Fruit fly (Drosophila melanogaster) whole organism, adult: ENCODE data around the gene Pgls.

Experiments
- CG11617 ChIP-seq: fragments of 200-800 bp; sonication (Bioruptor generic); optimal IDR thresholded peaks from 2 replicates; lab custom pipeline; 2017; ENCODE audit warnings: mild to moderate bottlenecking, missing biosample characterization, missing genetic modification reagents, missing genetic modification characterization
- CG12768 ChIP-seq: fragments of 200-800 bp; sonication (Bioruptor generic); optimal IDR thresholded peaks from 2 replicates; lab custom pipeline; 2017; ENCODE audit warnings: missing biosample characterization, missing genetic modification characterization, mild to moderate bottlenecking, moderate library complexity, missing genetic modification reagents
- CG14711 ChIP-seq: fragments of 200-800 bp; sonication (Bioruptor generic); optimal IDR thresholded peaks from 2 replicates; lab custom pipeline; 2018; ENCODE audit warnings: missing biosample characterization, mild to moderate bottlenecking, missing genetic modification characterization, moderate library complexity
- CG1620 ChIP-seq: fragments of 200-800 bp; sonication (Bioruptor generic); optimal IDR thresholded peaks from 2 replicates; lab custom pipeline; 2016; ENCODE audit warnings: missing biosample characterization, missing genetic modification characterization
- CG33017 ChIP-seq: fragments of 200-800 bp; sonication (Bioruptor generic); optimal IDR thresholded peaks from 2 replicates; lab custom pipeline; 2018; ENCODE audit warnings: missing biosample characterization, mild to moderate bottlenecking, missing genetic modification characterization, moderate library complexity
- CG5204 ChIP-seq: fragments of 200-800 bp; sonication (Bioruptor generic); optimal IDR thresholded peaks from 2 replicates; lab custom pipeline; 2016; ENCODE audit warnings: missing biosample characterization, missing genetic modification characterization
- CG7045 ChIP-seq: fragments of 200-800 bp; sonication (Bioruptor generic); optimal IDR thresholded peaks from 2 replicates; lab custom pipeline; 2017; ENCODE audit warnings: missing biosample characterization, mild to moderate bottlenecking, missing genetic modification characterization
- CG7101 ChIP-seq: fragments of 200-800 bp; sonication (Bioruptor generic); optimal IDR thresholded peaks from 2 replicates; lab custom pipeline; 2018; ENCODE audit warnings: missing biosample characterization, mild to moderate bottlenecking, missing genetic modification characterization, moderate library complexity
- Clk ChIP-seq: fragments of 200-800 bp; sonication (Bioruptor generic); optimal IDR thresholded peaks from 2 replicates; lab custom pipeline; 2017; ENCODE audit warnings: missing biosample characterization, missing genetic modification characterization
- Crg-1 ChIP-seq: fragments of 200-800 bp; sonication (Bioruptor generic); optimal IDR thresholded peaks from 2 replicates; lab custom pipeline; 2016; ENCODE audit warnings: missing biosample characterization, missing genetic modification characterization
- Hr96 ChIP-seq: fragments of 200-800 bp; sonication (Bioruptor generic); optimal IDR thresholded peaks from 2 replicates; lab custom pipeline; 2016; ENCODE audit warnings: missing biosample characterization, missing genetic modification characterization
- Mnt ChIP-seq: fragments of 200-800 bp; sonication (Bioruptor generic); optimal IDR thresholded peaks from 2 replicates; lab custom pipeline; 2016; ENCODE audit warnings: missing biosample characterization, mild to moderate bottlenecking, missing genetic modification characterization
- bab1 ChIP-seq: fragments of 200-800 bp; sonication (Bioruptor generic); optimal IDR thresholded peaks from 3 replicates; lab custom pipeline; 2019; ENCODE audit warnings: missing biosample characterization, mild to moderate bottlenecking, missing genetic modification characterization, moderate library complexity
- cic ChIP-seq: fragments of 200-800 bp; sonication (Bioruptor generic); optimal IDR thresholded peaks from 2 replicates; lab custom pipeline; 2017; ENCODE audit warnings: missing biosample characterization, mild to moderate bottlenecking, missing genetic modification characterization, moderate library complexity
- cnc ChIP-seq, 2 experiments: fragments of >200 bp; optimal IDR thresholded peaks; 2 replicates each; lab custom pipeline; 2017
- kay ChIP-seq: fragments of 200-800 bp; sonication (Bioruptor generic); peaks from one replicate; lab custom pipeline; 2016; ENCODE audit warnings: missing biosample characterization, missing genetic modification characterization, borderline replicate concordance
- ovo ChIP-seq: fragments of 200-800 bp; sonication (Bioruptor generic); optimal IDR thresholded peaks from 2 replicates; lab custom pipeline; 2016; ENCODE audit warnings: missing biosample characterization, missing genetic modification characterization
- pad ChIP-seq: fragments of 200-800 bp; sonication (Bioruptor generic); optimal IDR thresholded peaks from 3 replicates; lab custom pipeline; 2017; ENCODE audit warnings: missing biosample characterization, missing genetic modification characterization, mild to moderate bottlenecking, moderate library complexity, missing genetic modification reagents
- tj ChIP-seq: fragments of 200-800 bp; sonication (Bioruptor generic); optimal IDR thresholded peaks from 3 replicates; lab custom pipeline; 2017; ENCODE audit warnings: missing biosample characterization, mild to moderate bottlenecking, missing genetic modification characterization, moderate library complexity
- toe ChIP-seq: fragments of 200-800 bp; sonication (Bioruptor generic); optimal IDR thresholded peaks from 2 replicates; lab custom pipeline; 2016; ENCODE audit warnings: missing biosample characterization, missing genetic modification characterization

Gene Pgls

DNA sequence GAGAGGGAATG lies at the start of gene Pgls:
Gene Pgls (plus strand): TSS at position 3 of the 11 bp plus-strand sequence.
- TF ChIP-seq toe (GFP tag; lab: Kevin White, UChicago) (no peak), CG7101 (tag; lab: Kevin White, UChicago) (no peak), Clk (GFP tag; lab: Kevin White, UChicago) (no peak), CG14711 (tag; lab: Kevin White, UChicago) (no peak)

- TF ChIP-seq CG5204 (GFP tag; lab: Kevin White, UChicago) = no peak
- TF ChIP-seq tj (GFP tag; lab: Kevin White, UChicago) = no peak
- no peak for TF ChIP-seq toe (GFP tag; lab: Kevin White, UChicago)
- no peak for TF ChIP-seq ovo (GFP tag; lab: Kevin White, UChicago)
- TF ChIP-seq Hr96 (GFP tag; lab: Kevin White, UChicago) = no peak
- TF ChIP-seq pad (GFP tag; lab: Kevin White, UChicago) = no peak
- no peak for TF ChIP-seq bab1 (GFP tag; lab: Kevin White, UChicago)
- TF ChIP-seq CG33017 (tag; lab: Kevin White, UChicago) = no peak
- TF ChIP-seq Clk (GFP tag; lab: Kevin White, UChicago) = no peak
- TF ChIP-seq CG7101 (tag; lab: Kevin White, UChicago) = no peak
- TF ChIP-seq Mnt = no peak
- TF ChIP-seq Crg-1 (GFP tag; lab: Kevin White, UChicago) = no peak
- no peak for TF ChIP-seq CG1620
- no peak for TF ChIP-seq CG11617 (GFP tag; lab: Kevin White, UChicago)
- TF ChIP-seq CG12768 = no peak
Observed at dm6 chrX:10801033-10801432, 46.2 kb upstream of the Pgls start.

DNA sequence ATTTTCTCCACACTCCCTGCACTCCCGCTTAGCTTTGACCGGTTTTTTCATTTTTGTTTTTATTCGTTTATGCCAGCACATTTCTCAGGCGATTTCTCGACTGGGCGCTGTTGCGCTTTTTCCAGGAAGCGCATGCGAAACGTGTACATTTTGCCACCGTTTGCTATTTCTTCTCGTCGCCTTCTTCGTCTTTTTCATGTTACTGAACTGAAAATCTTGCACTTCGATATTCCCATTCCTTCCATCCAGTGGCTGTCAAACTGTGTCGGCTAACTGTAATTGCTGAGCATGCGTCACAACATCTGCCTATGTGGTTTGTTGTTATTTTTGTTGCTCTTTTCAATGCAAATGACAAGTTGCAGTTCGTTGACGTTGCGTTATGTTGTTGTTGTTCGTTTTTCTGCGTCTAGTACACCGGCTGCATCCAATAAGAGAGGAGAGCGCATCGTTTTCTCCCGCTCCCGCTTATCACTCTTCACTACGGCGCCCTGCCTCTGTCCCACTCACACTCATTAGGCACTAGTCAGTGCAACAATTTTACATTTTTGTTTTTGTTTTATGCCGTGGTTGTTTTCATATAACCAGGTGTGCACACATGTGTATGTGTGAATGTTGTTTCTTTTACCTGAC lies 45.3 kb upstream of the Pgls start:
- no peak for TF ChIP-seq CG12768
- TF ChIP-seq kay (GFP tag; lab: Kevin White, UChicago) = peak; percentile 6
- peak; percentile 19 for TF ChIP-seq Mnt
- no peak for TF ChIP-seq pad (GFP tag; lab: Kevin White, UChicago)
- peak; percentile 7 for TF ChIP-seq cic
- TF ChIP-seq bab1 (GFP tag; lab: Kevin White, UChicago) = no peak
- TF ChIP-seq tj (GFP tag; lab: Kevin White, UChicago) = peak; percentile 99
- peak; percentile 78 for TF ChIP-seq ovo (GFP tag; lab: Kevin White, UChicago)

dm6 chrX:10802457-10803378 lies 44.5 kb upstream of the Pgls start:
- TF ChIP-seq ovo (GFP tag; lab: Kevin White, UChicago) (no peak), tj (GFP tag; lab: Kevin White, UChicago) (no peak), CG5204 (GFP tag; lab: Kevin White, UChicago) (no peak), Hr96 (GFP tag; lab: Kevin White, UChicago) (no peak), CG1620 (no peak), cnc (optimal IDR thresholded peaks at IDR 0.05; lab: Kevin White, UChicago) (no peak), CG7045 (GFP tag; lab: Kevin White, UChicago) (peak; percentile 22), CG11617 (GFP tag; lab: Kevin White, UChicago) (peak; percentile 26), CG12768 (peak; percentile 5), kay (GFP tag; lab: Kevin White, UChicago) (peak; percentile 89), bab1 (GFP tag; lab: Kevin White, UChicago) (peak; percentile 18), cic (no peak), Mnt (no peak), Clk (GFP tag; lab: Kevin White, UChicago) (no peak), toe (GFP tag; lab: Kevin White, UChicago) (no peak), pad (GFP tag; lab: Kevin White, UChicago) (no peak), Crg-1 (GFP tag; lab: Kevin White, UChicago) (no peak), CG33017 (tag; lab: Kevin White, UChicago) (peak; percentile 67), CG7101 (tag; lab: Kevin White, UChicago) (peak; percentile 77), CG14711 (tag; lab: Kevin White, UChicago) (peak; percentile 75)

DNA sequence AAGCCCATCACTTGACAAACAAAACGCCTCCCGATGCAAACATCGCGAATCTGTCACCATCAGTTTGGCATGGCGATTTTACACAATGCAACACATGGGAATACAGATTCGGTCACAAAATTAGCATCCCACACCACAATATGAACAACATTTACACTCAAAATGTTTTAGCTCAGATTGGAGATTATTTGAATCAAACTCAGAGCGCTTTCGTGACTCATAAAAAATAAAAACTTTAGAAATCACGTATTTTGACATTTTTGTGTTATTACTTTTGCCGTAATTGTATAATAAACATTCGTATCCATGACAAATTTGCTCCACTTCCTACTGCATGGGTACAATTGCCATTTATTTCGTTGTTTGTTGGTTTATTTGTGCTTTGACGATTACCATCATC lies 43.2 kb upstream of the Pgls start:
- TF ChIP-seq CG14711 (tag; lab: Kevin White, UChicago) = no peak
- TF ChIP-seq Crg-1 (GFP tag; lab: Kevin White, UChicago) = no peak
- TF ChIP-seq cnc (optimal IDR thresholded peaks at IDR 0.05; lab: Kevin White, UChicago) = no peak
- TF ChIP-seq CG7101 (tag; lab: Kevin White, UChicago) = no peak
- TF ChIP-seq CG7045 (GFP tag; lab: Kevin White, UChicago) = no peak
- TF ChIP-seq Mnt = no peak
- TF ChIP-seq bab1 (GFP tag; lab: Kevin White, UChicago) = no peak
- TF ChIP-seq tj (GFP tag; lab: Kevin White, UChicago) = no peak
- no peak for TF ChIP-seq Clk (GFP tag; lab: Kevin White, UChicago)
- no peak for TF ChIP-seq kay (GFP tag; lab: Kevin White, UChicago)
- no peak for TF ChIP-seq pad (GFP tag; lab: Kevin White, UChicago)
- no peak for TF ChIP-seq CG11617 (GFP tag; lab: Kevin White, UChicago)

- TF ChIP-seq Clk (GFP tag; lab: Kevin White, UChicago) = no peak
- TF ChIP-seq tj (GFP tag; lab: Kevin White, UChicago) = peak; percentile 90
- TF ChIP-seq CG1620 = no peak
- TF ChIP-seq CG14711 (tag; lab: Kevin White, UChicago) = peak; percentile 88
- TF ChIP-seq kay (GFP tag; lab: Kevin White, UChicago) = peak; percentile 76
- no peak for TF ChIP-seq CG5204 (GFP tag; lab: Kevin White, UChicago)
- TF ChIP-seq Mnt = peak; percentile 74
- no peak for TF ChIP-seq toe (GFP tag; lab: Kevin White, UChicago)
- TF ChIP-seq pad (GFP tag; lab: Kevin White, UChicago) = peak; percentile 82
- TF ChIP-seq ovo (GFP tag; lab: Kevin White, UChicago) = peak; percentile 94
- no peak for TF ChIP-seq CG12768
- no peak for TF ChIP-seq Crg-1 (GFP tag; lab: Kevin White, UChicago)
Observed at dm6 chrX:10805651-10806191, 41.5 kb upstream of the Pgls start.
